Worm (Caenorhabditis elegans): ENCODE measurements around the gene nhr-239.

Gene nhr-239

ce11 chrIII:2578563-2578962, 17.1 kb downstream of the nhr-239 start (continued):
- TF ChIP-seq dmd-4 (tag; optimal IDR thresholded peaks at IDR 0.05) (no peak), lsy-2 (tag; optimal IDR thresholded peaks at IDR 0.05) (peak in 1 of 2 experiments; percentile 78), nhr-237 (tag; optimal IDR thresholded peaks at IDR 0.05) (no peak), elt-3 (tag; optimal IDR thresholded peaks at IDR 0.05) (no peak)

ce11 chrIII:2578993-2579392, 17.5 kb downstream of the nhr-239 start, which contains the start of gene Y71H2B.8:
Gene Y71H2B.8, plus strand, starts transcription at chrIII:2579293.
- TF ChIP-seq blmp-1 (tag; optimal IDR thresholded peaks at IDR 0.05; ENCODE audit: insufficient read depth), result no peak
- TF ChIP-seq unc-39 (tag; optimal IDR thresholded peaks at IDR 0.05), result no peak
- no peak for TF ChIP-seq mab-5 (tag; optimal IDR thresholded peaks at IDR 0.05)
- TF ChIP-seq ceh-16 (tag; optimal IDR thresholded peaks at IDR 0.05), result no peak
- TF ChIP-seq R02D3.7 (tag; optimal IDR thresholded peaks at IDR 0.05), result no peak

ce11 chrIII:2586193-2586592, 24.7 kb downstream of the nhr-239 start, which contains the start of gene gpa-17:
Gene gpa-17, plus strand, starts transcription at chrIII:2586555.
- TF ChIP-seq ceh-82 (tag; optimal IDR thresholded peaks at IDR 0.05) (no peak), egl-27 (tag; optimal IDR thresholded peaks at IDR 0.05) (no peak), ZK546.5 (tag; optimal IDR thresholded peaks at IDR 0.05) (no peak), nhr-129 (tag; optimal IDR thresholded peaks at IDR 0.05) (peak; percentile 11), fos-1 (tag; optimal IDR thresholded peaks at IDR 0.05) (peak; percentile 95), ama-1 (optimal IDR thresholded peaks at IDR 0.05) (no peak), nhr-6 (tag; optimal IDR thresholded peaks at IDR 0.05) (no peak)

- TF ChIP-seq egl-27 (tag; optimal IDR thresholded peaks at IDR 0.05), result peak; percentile 92
- TF ChIP-seq snpc-4 (tag; optimal IDR thresholded peaks at IDR 0.05), result peak; percentile 61
- TF ChIP-seq mab-5 (tag; optimal IDR thresholded peaks at IDR 0.05), result peak; percentile 95
- TF ChIP-seq lin-13 (GFP tag; optimal IDR thresholded peaks at IDR 0.05), result peak; percentile 93
- TF ChIP-seq lin-11 (tag; optimal IDR thresholded peaks at IDR 0.05), result peak; percentile 94
- TF ChIP-seq fos-1 (tag; optimal IDR thresholded peaks at IDR 0.05), result peak; percentile 80
- peak; percentile 91 for TF ChIP-seq gmeb-1 (tag; optimal IDR thresholded peaks at IDR 0.05)
- peak; percentile 65 for TF ChIP-seq nhr-10 (tag; optimal IDR thresholded peaks at IDR 0.05)
- peak; percentile 86 for TF ChIP-seq nhr-25 (tag; optimal IDR thresholded peaks at IDR 0.05)
- TF ChIP-seq F13H6.1 (tag; optimal IDR thresholded peaks at IDR 0.05), result peak; percentile 91
- peak; percentile 48 for TF ChIP-seq nhr-237 (tag; optimal IDR thresholded peaks at IDR 0.05)
- TF ChIP-seq ceh-16 (tag; optimal IDR thresholded peaks at IDR 0.05), result peak; percentile 33
- no peak for TF ChIP-seq peb-1 (tag; optimal IDR thresholded peaks at IDR 0.05)
- no peak for TF ChIP-seq ztf-1 (GFP tag; conservative IDR thresholded peaks at IDR 0.05)
- no peak for TF ChIP-seq lin-39 (tag; optimal IDR thresholded peaks at IDR 0.05)
- TF ChIP-seq nhr-11 (tag; optimal IDR thresholded peaks at IDR 0.05), result no peak
- peak; percentile 40 for TF ChIP-seq ZK546.5 (tag; optimal IDR thresholded peaks at IDR 0.05)
- no peak for TF ChIP-seq unc-39 (tag; optimal IDR thresholded peaks at IDR 0.05)
- peak; percentile 15 for TF ChIP-seq ceh-82 (tag; optimal IDR thresholded peaks at IDR 0.05)
- TF ChIP-seq sem-4 (tag; optimal IDR thresholded peaks at IDR 0.05), result peak; percentile 86
- TF ChIP-seq mdl-1 (tag; optimal IDR thresholded peaks at IDR 0.05), result peak in 1 of 2 experiments; percentile 69
- no peak for TF ChIP-seq elt-3 (tag; optimal IDR thresholded peaks at IDR 0.05)
- TF ChIP-seq lsy-2 (tag; optimal IDR thresholded peaks at IDR 0.05), result peak; percentile 92 to 96
- no peak for TF ChIP-seq skn-1 (tag; optimal IDR thresholded peaks at IDR 0.05)
- no peak for TF ChIP-seq nhr-23 (tag; optimal IDR thresholded peaks at IDR 0.05)
- peak; percentile 98 for TF ChIP-seq C34F6.9 (tag; optimal IDR thresholded peaks at IDR 0.05)
- TF ChIP-seq ama-1 (optimal IDR thresholded peaks at IDR 0.05), result peak; percentile 19
- peak; percentile 78 for TF ChIP-seq nhr-129 (tag; optimal IDR thresholded peaks at IDR 0.05)
- peak; percentile 76 for TF ChIP-seq R02D3.7 (tag; optimal IDR thresholded peaks at IDR 0.05)
- peak; percentile 22 for TF ChIP-seq ztf-11 (tag; optimal IDR thresholded peaks at IDR 0.05)
- TF ChIP-seq blmp-1 (tag; optimal IDR thresholded peaks at IDR 0.05; ENCODE audit: insufficient read depth), result peak; percentile 68
- TF ChIP-seq nhr-12 (tag; optimal IDR thresholded peaks at IDR 0.05), result no peak
- TF ChIP-seq nhr-6 (tag; optimal IDR thresholded peaks at IDR 0.05), result peak; percentile 77
- peak; percentile 92 for TF ChIP-seq nhr-21 (tag; optimal IDR thresholded peaks at IDR 0.05)
- TF ChIP-seq ztf-4 (tag; optimal IDR thresholded peaks at IDR 0.05), result peak; percentile 80
- TF ChIP-seq sma-9 (GFP tag; optimal IDR thresholded peaks at IDR 0.05), result no peak
- TF ChIP-seq sma-9 (tag; optimal IDR thresholded peaks at IDR 0.05), result no peak
- TF ChIP-seq crh-2 (tag; optimal IDR thresholded peaks at IDR 0.05), result peak; percentile 94
- TF ChIP-seq nhr-77 (tag; optimal IDR thresholded peaks at IDR 0.05), result peak; percentile 78
- TF ChIP-seq dmd-4 (tag; optimal IDR thresholded peaks at IDR 0.05), result peak; percentile 68
- TF ChIP-seq mbf-1 (tag; optimal IDR thresholded peaks at IDR 0.05), result peak; percentile 23
- TF ChIP-seq elt-1 (tag; optimal IDR thresholded peaks at IDR 0.05), result no peak
- TF ChIP-seq sma-3 (GFP tag; optimal IDR thresholded peaks at IDR 0.05), result peak; percentile 93
- peak; percentile 76 for TF ChIP-seq aly-2 (tag; optimal IDR thresholded peaks at IDR 0.05)
- TF ChIP-seq unc-55 (GFP tag; optimal IDR thresholded peaks at IDR 0.05), result peak; percentile 98
- TF ChIP-seq Y55F3AM.14 (GFP tag; optimal IDR thresholded peaks at IDR 0.05), result no peak
Observed at ce11 chrIII:2596984-2597454, 35.5 kb downstream of the nhr-239 start, which contains the start of gene apb-1. Gene apb-1, minus strand, starts transcription at chrIII:2597034.

Data from whole organism, L2 larva.